Fruit fly (Drosophila melanogaster): ENCODE data around the gene CG32641.

Gene CG32641

dm6 chrX:13135702-13136101 lies 48.6 kb upstream of the CG32641 start (continued):
- TF ChIP-seq CG13894 (tag; optimal IDR thresholded peaks at IDR 0.05) (no peak), CG9727 (GFP tag; optimal IDR thresholded peaks at IDR 0.05) (peak; percentile 38), CG34376 (GFP tag; optimal IDR thresholded peaks at IDR 0.05) (no peak), ssp (GFP tag; IDR thresholded peaks at IDR 0.05) (peak; percentile 33; the same call in 1 of the 2 replicates), vvl (GFP tag; IDR thresholded peaks at IDR 0.05) (peak; percentile 85), B-H2 (GFP tag; optimal IDR thresholded peaks at IDR 0.05) (no peak), usp (GFP tag; optimal IDR thresholded peaks at IDR 0.05) (no peak), Doc3 (GFP tag; IDR thresholded peaks at IDR 0.05; ENCODE audit: partially characterized antibody) (no peak), mld (GFP tag; IDR thresholded peaks at IDR 0.05; ENCODE audit: partially characterized antibody) (no peak), CG14860 (GFP tag; IDR thresholded peaks at IDR 0.05; ENCODE audit: partially characterized antibody) (no peak), CG4707 (GFP tag; optimal IDR thresholded peaks at IDR 0.05) (peak; percentile 37), tx (GFP tag; optimal IDR thresholded peaks at IDR 0.05) (peak; percentile 9), CG17328 (GFP tag; IDR thresholded peaks at IDR 0.05) (peak; percentile 64), Spps (tag; optimal IDR thresholded peaks at IDR 0.05) (no peak), Six4 (GFP tag; optimal IDR thresholded peaks at IDR 0.05) (peak; percentile 26), pan (optimal IDR thresholded peaks at IDR 0.05) (no peak), pan (GFP tag; optimal IDR thresholded peaks at IDR 0.05 in 1 of 2, IDR thresholded peaks at IDR 0.05 in 1 of 2) (peak in 1 of 2 experiments; percentile 43), CrebB (tag; optimal IDR thresholded peaks at IDR 0.05) (no peak), CG6175 (GFP tag; IDR thresholded peaks at IDR 0.05) (no peak), Sox100B (GFP tag; optimal IDR thresholded peaks at IDR 0.05) (peak; percentile 57), CG4282 (GFP tag; optimal IDR thresholded peaks at IDR 0.05) (no peak), Blimp-1 (GFP tag; optimal IDR thresholded peaks at IDR 0.05) (peak; percentile 57), Dll (GFP tag; IDR thresholded peaks at IDR 0.05; ENCODE audit: partially characterized antibody) (no peak), CG18262 (tag; optimal IDR thresholded peaks at IDR 0.05) (peak; percentile 53), eyg (GFP tag; optimal IDR thresholded peaks at IDR 0.05) (no peak), pum (GFP tag; optimal IDR thresholded peaks at IDR 0.05) (peak; percentile 41), Atf6 (GFP tag; IDR thresholded peaks at IDR 0.05) (peak; percentile 43; the same call in 1 of the 2 replicates), kah (GFP tag; optimal IDR thresholded peaks at IDR 0.05) (peak; percentile 46), CG1647 (GFP tag; optimal IDR thresholded peaks at IDR 0.05) (no peak), lmd (GFP tag; IDR thresholded peaks at IDR 0.05) (peak; percentile 53), Lpt (GFP tag; optimal IDR thresholded peaks at IDR 0.05) (no peak), Dfd (GFP tag; optimal IDR thresholded peaks at IDR 0.05) (no peak), CG6813 (GFP tag; optimal IDR thresholded peaks at IDR 0.05) (peak; percentile 31), croc (GFP tag; conservative IDR thresholded peaks at IDR 0.05) (0 out of 3 replicates have a peak, but pooled peaks have one; percentile 23), sc (optimal IDR thresholded peaks at IDR 0.05) (no peak), sc (GFP tag; optimal IDR thresholded peaks at IDR 0.05) (no peak), CG15514 (GFP tag; optimal IDR thresholded peaks at IDR 0.05) (peak; percentile 35), CG10321 (GFP tag; IDR thresholded peaks at IDR 0.05) (no peak), Dref (GFP tag; IDR thresholded peaks at IDR 0.05) (no peak), Optix (GFP tag; IDR thresholded peaks at IDR 0.05) (peak; percentile 61; the same call in 2 of the 3 replicates), CG16813 (GFP tag; IDR thresholded peaks at IDR 0.05; ENCODE audit: partially characterized antibody) (no peak), schlank (tag; optimal IDR thresholded peaks at IDR 0.05) (no peak), ash1 (GFP tag; optimal IDR thresholded peaks at IDR 0.05) (no peak), CG1792 (GFP tag; optimal IDR thresholded peaks at IDR 0.05) (no peak), jing (GFP tag; optimal IDR thresholded peaks at IDR 0.05) (peak; percentile 54), gt (GFP tag; IDR thresholded peaks at IDR 0.05) (no peak), pnt (GFP tag; optimal IDR thresholded peaks at IDR 0.05) (peak; percentile 47), Nf-YB (GFP tag; optimal IDR thresholded peaks at IDR 0.05) (peak; percentile 9), HmgD (GFP tag; optimal IDR thresholded peaks at IDR 0.05) (no peak), D19A (tag; optimal IDR thresholded peaks at IDR 0.05) (peak; percentile 28), CG33213 (GFP tag; optimal IDR thresholded peaks at IDR 0.05) (peak; percentile 46), CG8765 (GFP tag; IDR thresholded peaks at IDR 0.05) (no peak)

All from whole organism, embryonic.